Fruit fly (Drosophila melanogaster): Measurements from ENCODE around the gene CG12523.

CG12523 gene

dm6 chr3L:10849620-10850302 lies 48.8 kb downstream of the CG12523 start (continued):
- TF ChIP-seq bigmax (GFP tag; optimal IDR thresholded peaks at IDR 0.05) (no peak), disco-r (GFP tag; optimal IDR thresholded peaks at IDR 0.05) (no peak), CG11085 (GFP tag; IDR thresholded peaks at IDR 0.05) (no peak), Mes4 (GFP tag; optimal IDR thresholded peaks at IDR 0.05) (peak; percentile 2), CoRest (tag; optimal IDR thresholded peaks at IDR 0.05) (peak; percentile 26), Blimp-1 (GFP tag; optimal IDR thresholded peaks at IDR 0.05) (no peak), Adf1 (GFP tag; IDR thresholded peaks at IDR 0.05) (no peak), tio (GFP tag; optimal IDR thresholded peaks at IDR 0.05) (peak; percentile 36), CG5953 (GFP tag; IDR thresholded peaks at IDR 0.05) (no peak), H2.0 (GFP tag; IDR thresholded peaks at IDR 0.05) (no peak), Optix (GFP tag; IDR thresholded peaks at IDR 0.05) (no peak), Awh (GFP tag; IDR thresholded peaks at IDR 0.05) (peak; percentile 17; the same call in 1 of the 2 replicates), esg (GFP tag; conservative IDR thresholded peaks at IDR 0.05) (peak; percentile 22; the same call in 1 of the 2 replicates), oc (tag; optimal IDR thresholded peaks at IDR 0.05) (no peak), ranshi (GFP tag; IDR thresholded peaks at IDR 0.05) (no peak), Vsx1 (GFP tag; optimal IDR thresholded peaks at IDR 0.05) (no peak), Myb (GFP tag; optimal IDR thresholded peaks at IDR 0.05) (no peak), Ptx1 (GFP tag; IDR thresholded peaks at IDR 0.05) (no peak), CG1529 (GFP tag; optimal IDR thresholded peaks at IDR 0.05) (no peak), CG14441 (GFP tag; IDR thresholded peaks at IDR 0.05) (no peak), gcm (GFP tag; optimal IDR thresholded peaks at IDR 0.05) (no peak), Kr (GFP tag; optimal IDR thresholded peaks at IDR 0.05) (no peak), Atf6 (GFP tag; IDR thresholded peaks at IDR 0.05) (no peak), CG17361 (GFP tag; IDR thresholded peaks at IDR 0.05) (peak; percentile 63; the same call in 2 of the 3 replicates), MBD-R2 (GFP tag; IDR thresholded peaks at IDR 0.05) (no peak), CG1647 (GFP tag; optimal IDR thresholded peaks at IDR 0.05) (no peak), Nf-YB (GFP tag; optimal IDR thresholded peaks at IDR 0.05) (no peak), CG18764 (GFP tag; optimal IDR thresholded peaks at IDR 0.05) (no peak), chn (GFP tag; optimal IDR thresholded peaks at IDR 0.05) (no peak), CG32532 (GFP tag; IDR thresholded peaks at IDR 0.05) (no peak), nmo (GFP tag; optimal IDR thresholded peaks at IDR 0.05) (peak; percentile 17), CG43689 (GFP tag; IDR thresholded peaks at IDR 0.05) (no peak), CG6175 (GFP tag; IDR thresholded peaks at IDR 0.05) (no peak), bab2 (GFP tag; optimal IDR thresholded peaks at IDR 0.05) (no peak), Mad (GFP tag; optimal IDR thresholded peaks at IDR 0.05) (no peak), crc (GFP tag; optimal IDR thresholded peaks at IDR 0.05) (no peak), Hr78 (GFP tag; optimal IDR thresholded peaks at IDR 0.05) (no peak), ato (GFP tag; IDR thresholded peaks at IDR 0.05; ENCODE audit: partially characterized antibody) (no peak), ken (GFP tag; IDR thresholded peaks at IDR 0.05) (0 out of 3 replicates have a peak, but pooled peaks have one; percentile 23), MESR4 (GFP tag; optimal IDR thresholded peaks at IDR 0.05) (no peak), B-H2 (GFP tag; optimal IDR thresholded peaks at IDR 0.05) (no peak), Meics (GFP tag; optimal IDR thresholded peaks at IDR 0.05) (no peak), Max (GFP tag; optimal IDR thresholded peaks at IDR 0.05) (no peak), hth (optimal IDR thresholded peaks at IDR 0.05) (no peak), eyg (GFP tag; optimal IDR thresholded peaks at IDR 0.05) (no peak), D19A (tag; optimal IDR thresholded peaks at IDR 0.05) (peak; percentile 35), Six4 (GFP tag; optimal IDR thresholded peaks at IDR 0.05) (no peak), CG13123 (GFP tag; optimal IDR thresholded peaks at IDR 0.05) (peak; percentile 2), croc (GFP tag; conservative IDR thresholded peaks at IDR 0.05) (no peak), lab (GFP tag; optimal IDR thresholded peaks at IDR 0.05) (no peak), pho (GFP tag; optimal IDR thresholded peaks at IDR 0.05) (no peak)
